Fruit fly (Drosophila melanogaster): ENCODE results near the gene CG42717.

CG42717 gene

DNA sequence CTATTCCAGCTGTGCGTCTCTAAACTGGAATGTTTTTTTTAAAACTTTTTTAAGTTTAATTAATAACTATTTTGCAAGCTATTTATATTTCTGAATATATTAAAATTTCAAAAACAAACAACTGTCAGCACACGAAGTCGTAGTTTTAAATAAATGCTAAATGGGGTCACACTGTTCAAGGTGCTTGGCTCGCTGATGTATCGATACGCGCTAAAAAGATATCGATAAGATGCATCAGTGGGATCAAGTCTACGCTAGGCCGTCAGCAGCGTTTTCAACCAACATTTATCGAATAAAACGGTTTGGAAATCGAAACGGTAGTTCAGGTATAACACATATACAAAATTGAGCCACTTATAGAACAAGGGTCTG is 17.9 kb upstream of the CG42717 start, which contains the start of gene Diap1 (continued):
- TF ChIP-seq NfI (GFP tag; optimal IDR thresholded peaks at IDR 0.05) (no peak), CG8281 (tag; optimal IDR thresholded peaks at IDR 0.05) (no peak), CG30431 (GFP tag; optimal IDR thresholded peaks at IDR 0.05) (no peak), gro (GFP tag; optimal IDR thresholded peaks at IDR 0.05) (peak; percentile 4), mld (GFP tag; IDR thresholded peaks at IDR 0.05; ENCODE audit: partially characterized antibody) (peak; percentile 67; the same call in 2 of the 3 replicates), hbn (GFP tag; IDR thresholded peaks at IDR 0.05; ENCODE audit: partially characterized antibody) (peak; percentile 82), HLH4C (GFP tag; IDR thresholded peaks at IDR 0.05; ENCODE audit: partially characterized antibody) (peak; percentile 91), pita (GFP tag; optimal IDR thresholded peaks at IDR 0.05) (peak; percentile 87), CG42726 (GFP tag; IDR thresholded peaks at IDR 0.05; ENCODE audit: partially characterized antibody) (peak; percentile 91), chif (GFP tag; optimal IDR thresholded peaks at IDR 0.05) (peak in 1 of 2 experiments; percentile 10), HmgD (GFP tag; optimal IDR thresholded peaks at IDR 0.05) (no peak), Mad (GFP tag; optimal IDR thresholded peaks at IDR 0.05) (no peak), CG2875 (GFP tag; optimal IDR thresholded peaks at IDR 0.05) (no peak), H15 (GFP tag; IDR thresholded peaks at IDR 0.05) (no peak), Nf-YB (GFP tag; optimal IDR thresholded peaks at IDR 0.05) (no peak), Deaf1 (tag; optimal IDR thresholded peaks at IDR 0.05) (no peak), CG12104 (GFP tag; optimal IDR thresholded peaks at IDR 0.05) (no peak), CG4424 (GFP tag; optimal IDR thresholded peaks at IDR 0.05) (no peak), ap (GFP tag; IDR thresholded peaks at IDR 0.05) (no peak), her (GFP tag; optimal IDR thresholded peaks at IDR 0.05) (no peak), fd102C (GFP tag; optimal IDR thresholded peaks at IDR 0.05) (no peak), CG14860 (GFP tag; IDR thresholded peaks at IDR 0.05; ENCODE audit: partially characterized antibody) (peak; percentile 84), crc (GFP tag; optimal IDR thresholded peaks at IDR 0.05) (no peak), bigmax (GFP tag; optimal IDR thresholded peaks at IDR 0.05) (no peak), eve (GFP tag; optimal IDR thresholded peaks at IDR 0.05) (no peak), CG18262 (tag; optimal IDR thresholded peaks at IDR 0.05) (no peak), Doc2 (GFP tag; IDR thresholded peaks at IDR 0.05) (no peak), CG12659 (GFP tag; optimal IDR thresholded peaks at IDR 0.05) (peak; percentile 18), CG33213 (GFP tag; optimal IDR thresholded peaks at IDR 0.05) (peak; percentile 41), CG17829 (tag; optimal IDR thresholded peaks at IDR 0.05) (no peak), CG10431 (GFP tag; optimal IDR thresholded peaks at IDR 0.05) (no peak), ftz-f1 (GFP tag; optimal IDR thresholded peaks at IDR 0.05) (peak; percentile 53), CG7963 (GFP tag; IDR thresholded peaks at IDR 0.05; ENCODE audit: partially characterized antibody) (peak; percentile 91), PHDP (tag; optimal IDR thresholded peaks at IDR 0.05) (no peak), dm (GFP tag; optimal IDR thresholded peaks at IDR 0.05) (no peak), lilli (GFP tag; optimal IDR thresholded peaks at IDR 0.05) (peak; percentile 14), jigr1 (GFP tag; IDR thresholded peaks at IDR 0.05) (no peak), Mes4 (GFP tag; optimal IDR thresholded peaks at IDR 0.05) (no peak), CG12391 (tag; optimal IDR thresholded peaks at IDR 0.05) (no peak), lola (GFP tag; optimal IDR thresholded peaks at IDR 0.05) (no peak), D19B (GFP tag; optimal IDR thresholded peaks at IDR 0.05) (no peak), ewg (GFP tag; optimal IDR thresholded peaks at IDR 0.05) (no peak), E2f1 (GFP tag; IDR thresholded peaks at IDR 0.05) (no peak; the same call in 1 of the 2 replicates), Scr (GFP tag; IDR thresholded peaks at IDR 0.05; ENCODE audit: partially characterized antibody) (peak; percentile 86), gsb-n (tag; optimal IDR thresholded peaks at IDR 0.05) (no peak), CG2889 (GFP tag; IDR thresholded peaks at IDR 0.05) (no peak), nau (GFP tag; optimal IDR thresholded peaks at IDR 0.05) (no peak), CG11504 (tag; optimal IDR thresholded peaks at IDR 0.05) (peak; percentile 23), Pdp1 (GFP tag; optimal IDR thresholded peaks at IDR 0.05) (peak in 1 of 2 experiments; percentile 17), Opbp (GFP tag; IDR thresholded peaks at IDR 0.05; ENCODE audit: partially characterized antibody) (peak; percentile 81; the same call in 2 of the 3 replicates)

Measured in whole organism, embryonic.